Worm (Caenorhabditis elegans) whole organism, L2 larva: ENCODE results near the gene clec-149.

ENCODE experiments used
- C34F6.9 ChIP-seq: fragments of 150-350 bp; optimal IDR thresholded peaks from 2 replicates; lab custom pipeline; 2014; ENCODE audit warnings: missing biosample characterization, missing genetic modification characterization
- F13H6.1 ChIP-seq: sonication (generic microtip); optimal IDR thresholded peaks from 2 replicates; lab custom pipeline; 2016; ENCODE audit warnings: missing genetic modification characterization, missing compliant biosample characterization
- R02D3.7 ChIP-seq: fragments of 150-350 bp; optimal IDR thresholded peaks from 2 replicates; lab custom pipeline; 2014; ENCODE audit warnings: missing biosample characterization, missing genetic modification characterization
- ZK546.5 ChIP-seq: sonication (generic microtip); optimal IDR thresholded peaks from 2 replicates; lab custom pipeline; 2017; ENCODE audit warnings: missing biosample characterization, missing genetic modification characterization
- alr-1 ChIP-seq: fragments of 150-350 bp; optimal IDR thresholded peaks from 2 replicates; lab custom pipeline; 2014; ENCODE audit warnings: missing biosample characterization, missing genetic modification characterization
- ama-1 ChIP-seq: fragments of 150-350 bp; optimal IDR thresholded peaks from 2 replicates; lab custom pipeline; 2018; ENCODE audit warnings: inconsistent platforms
- blmp-1 ChIP-seq: sonication (generic microtip); optimal IDR thresholded peaks from 2 replicates; lab custom pipeline; 2017; ENCODE audit warnings: missing genetic modification characterization, mild to moderate bottlenecking, missing compliant biosample characterization, antibody characterized with exemption, moderate library complexity; ENCODE audit not compliant: insufficient read depth
- ceh-16 ChIP-seq: fragments of 150-350 bp; optimal IDR thresholded peaks from 2 replicates; lab custom pipeline; 2014; ENCODE audit warnings: missing biosample characterization, missing genetic modification characterization
- crh-2 ChIP-seq: sonication (generic microtip); optimal IDR thresholded peaks from 2 replicates; lab custom pipeline; 2017; ENCODE audit warnings: missing biosample characterization, missing genetic modification characterization
- egl-27 ChIP-seq: sonication (generic microtip); optimal IDR thresholded peaks from 3 replicates; lab custom pipeline; 2017; ENCODE audit warnings: missing biosample characterization, missing genetic modification reagents, missing genetic modification characterization
- elt-3 ChIP-seq: sonication (generic microtip); optimal IDR thresholded peaks from 2 replicates; lab custom pipeline; 2017; ENCODE audit warnings: missing biosample characterization, missing genetic modification characterization
- fos-1 ChIP-seq: fragments of 150-350 bp; optimal IDR thresholded peaks from 2 replicates; lab custom pipeline; 2014; ENCODE audit warnings: missing biosample characterization, missing genetic modification characterization
- gmeb-1 ChIP-seq: fragments of 150-350 bp; optimal IDR thresholded peaks from 2 replicates; lab custom pipeline; 2014; ENCODE audit warnings: missing biosample characterization, missing genetic modification characterization
- lin-11 ChIP-seq: fragments of 150-350 bp; sonication (generic microtip); optimal IDR thresholded peaks from 2 replicates; lab custom pipeline; 2014; ENCODE audit warnings: missing biosample characterization, missing genetic modification characterization, inconsistent platforms, mixed read lengths
- lin-13 ChIP-seq: fragments of 150-350 bp; optimal IDR thresholded peaks from 2 replicates; lab custom pipeline; 2014; ENCODE audit warnings: missing biosample characterization, missing genetic modification reagents, missing genetic modification characterization
- lin-39 ChIP-seq: fragments of 150-350 bp; optimal IDR thresholded peaks from 2 replicates; lab custom pipeline; 2014; ENCODE audit warnings: missing biosample characterization, missing genetic modification reagents, missing genetic modification characterization
- lsy-2 ChIP-seq, 2 experiments: fragments of 150-350 bp in 1 of 2; sonication (generic microtip) in 1 of 2; optimal IDR thresholded peaks; 2 replicates each; lab custom pipeline; 2014 to 2017; ENCODE audit warnings: missing biosample characterization in 2 of 2, missing genetic modification characterization in 2 of 2
- mab-5 ChIP-seq: fragments of 150-350 bp; optimal IDR thresholded peaks from 2 replicates; lab custom pipeline; 2014; ENCODE audit warnings: missing biosample characterization, missing genetic modification characterization
- mbf-1 ChIP-seq: sonication (generic microtip); optimal IDR thresholded peaks from 2 replicates; lab custom pipeline; 2017; ENCODE audit warnings: missing biosample characterization, missing genetic modification characterization
- mdl-1 ChIP-seq, 2 experiments: fragments of 150-350 bp in 1 of 2; sonication (generic microtip) in 1 of 2; optimal IDR thresholded peaks; 2 replicates each; lab custom pipeline; 2017; ENCODE audit warnings: missing biosample characterization in 2 of 2, missing genetic modification characterization in 2 of 2
- nhr-10 ChIP-seq: sonication (generic microtip); optimal IDR thresholded peaks from 2 replicates; lab custom pipeline; 2017; ENCODE audit warnings: missing biosample characterization, missing genetic modification characterization
- nhr-11 ChIP-seq: fragments of 150-350 bp; optimal IDR thresholded peaks from 2 replicates; lab custom pipeline; 2014; ENCODE audit warnings: missing biosample characterization, missing genetic modification characterization
- nhr-12 ChIP-seq: fragments of 150-350 bp; optimal IDR thresholded peaks from 2 replicates; lab custom pipeline; 2014; ENCODE audit warnings: missing biosample characterization, missing genetic modification characterization
- nhr-129 ChIP-seq: fragments of 150-350 bp; optimal IDR thresholded peaks from 2 replicates; lab custom pipeline; 2014; ENCODE audit warnings: missing biosample characterization, missing genetic modification characterization
- nhr-21 ChIP-seq: fragments of 150-350 bp; optimal IDR thresholded peaks from 2 replicates; lab custom pipeline; 2014; ENCODE audit warnings: missing biosample characterization, missing genetic modification characterization
- nhr-237 ChIP-seq: fragments of 150-350 bp; optimal IDR thresholded peaks from 2 replicates; lab custom pipeline; 2014; ENCODE audit warnings: missing biosample characterization, missing genetic modification characterization
- nhr-25 ChIP-seq: fragments of 150-350 bp; sonication (generic microtip); optimal IDR thresholded peaks from 3 replicates; lab custom pipeline; 2014; ENCODE audit warnings: missing biosample characterization, missing genetic modification characterization
- nhr-77 ChIP-seq: fragments of 150-350 bp; optimal IDR thresholded peaks from 2 replicates; lab custom pipeline; 2014; ENCODE audit warnings: missing biosample characterization, missing genetic modification characterization
- peb-1 ChIP-seq: fragments of 150-350 bp; optimal IDR thresholded peaks from 2 replicates; lab custom pipeline; 2014; ENCODE audit warnings: missing biosample characterization, missing genetic modification characterization
- sma-3 ChIP-seq: sonication (generic microtip); optimal IDR thresholded peaks from 2 replicates; lab custom pipeline; 2016; ENCODE audit warnings: missing genetic modification reagents, missing genetic modification characterization, missing compliant biosample characterization
- sma-9 ChIP-seq, 2 experiments: fragments of 150-350 bp in 1 of 2; sonication (generic microtip) in 1 of 2; optimal IDR thresholded peaks; 2 replicates each; lab custom pipeline; 2014 to 2016; ENCODE audit warnings: missing genetic modification characterization in 2 of 2, mild to moderate bottlenecking in 1 of 2, missing biosample characterization in 1 of 2, missing compliant biosample characterization in 1 of 2, missing genetic modification reagents in 1 of 2, moderate library complexity in 1 of 2
- snpc-4 ChIP-seq: fragments of 150-350 bp; optimal IDR thresholded peaks from 2 replicates; lab custom pipeline; 2014; ENCODE audit warnings: missing biosample characterization, missing genetic modification characterization
- unc-55 ChIP-seq: fragments of 150-350 bp; sonication (generic microtip); optimal IDR thresholded peaks from 3 replicates; lab custom pipeline; 2014; ENCODE audit warnings: missing biosample characterization, missing genetic modification reagents, missing genetic modification characterization
- unc-62 ChIP-seq: fragments of 150-350 bp; optimal IDR thresholded peaks from 2 replicates; lab custom pipeline; 2014; ENCODE audit warnings: missing biosample characterization, missing genetic modification reagents, missing genetic modification characterization
- zag-1 ChIP-seq: fragments of 150-350 bp; optimal IDR thresholded peaks from 2 replicates; lab custom pipeline; 2014; ENCODE audit warnings: missing biosample characterization, missing genetic modification characterization
- ztf-11 ChIP-seq: sonication (generic microtip); optimal IDR thresholded peaks from 2 replicates; lab custom pipeline; 2017; ENCODE audit warnings: missing biosample characterization, missing genetic modification characterization
- ztf-4 ChIP-seq: fragments of 150-350 bp; optimal IDR thresholded peaks from 2 replicates; lab custom pipeline; 2014; ENCODE audit warnings: missing biosample characterization, missing genetic modification characterization

clec-149 gene

ce11 chrIII:844577-844976 is 21.6 kb downstream of the clec-149 start:
- TF ChIP-seq lin-11 (tag; lab: Kevin White, UChicago): no peak
- TF ChIP-seq snpc-4 (tag; lab: Kevin White, UChicago): no peak
- no peak for TF ChIP-seq peb-1 (tag; lab: Kevin White, UChicago)
- no peak for TF ChIP-seq nhr-77
- TF ChIP-seq nhr-129 (tag; lab: Kevin White, UChicago): peak; percentile 48
- peak; percentile 5 for TF ChIP-seq unc-55 (GFP tag; lab: Kevin White, UChicago)
- TF ChIP-seq nhr-11: no peak
- no peak for TF ChIP-seq ztf-4 (tag; lab: Kevin White, UChicago)
- TF ChIP-seq unc-62 (GFP tag; lab: Kevin White, UChicago): no peak
- TF ChIP-seq ceh-16 (tag; lab: Kevin White, UChicago): no peak
- TF ChIP-seq fos-1 (tag; lab: Kevin White, UChicago): no peak
- TF ChIP-seq mdl-1 (tag; optimal IDR thresholded peaks at IDR 0.05; lab: Kevin White, UChicago): no peak
- TF ChIP-seq mbf-1 (tag; lab: Kevin White, UChicago): no peak
- TF ChIP-seq zag-1 (tag; lab: Kevin White, UChicago): no peak
- TF ChIP-seq C34F6.9 (tag; lab: Kevin White, UChicago): peak; percentile 2
- no peak for TF ChIP-seq egl-27
- TF ChIP-seq nhr-237 (tag; lab: Kevin White, UChicago): no peak
- no peak for TF ChIP-seq lsy-2 (tag; optimal IDR thresholded peaks at IDR 0.05; lab: Kevin White, UChicago)
- no peak for TF ChIP-seq lin-13
- no peak for TF ChIP-seq sma-3 (GFP tag; lab: Kevin White, UChicago)
- no peak for TF ChIP-seq nhr-25
- no peak for TF ChIP-seq nhr-12 (tag; lab: Kevin White, UChicago)
- TF ChIP-seq blmp-1 (tag; lab: Kevin White, UChicago): no peak
- no peak for TF ChIP-seq elt-3 (tag; lab: Kevin White, UChicago)

ce11 chrIII:845485-845884 is 22.5 kb downstream of the clec-149 start, which contains the start of gene K02F3.2:
TSS of gene K02F3.2 (plus strand) at chrIII:845841.
- peak; percentile 13 to 66 for TF ChIP-seq lsy-2 (tag; optimal IDR thresholded peaks at IDR 0.05; lab: Kevin White, UChicago)
- TF ChIP-seq blmp-1 (tag; lab: Kevin White, UChicago): peak; percentile 42
- peak; percentile 87 for TF ChIP-seq unc-55 (GFP tag; lab: Kevin White, UChicago)
- TF ChIP-seq gmeb-1 (tag; lab: Kevin White, UChicago): peak; percentile 93
- peak; percentile 2 for TF ChIP-seq F13H6.1 (tag; lab: Kevin White, UChicago)
- no peak for TF ChIP-seq zag-1 (tag; lab: Kevin White, UChicago)
- TF ChIP-seq nhr-10 (tag; lab: Kevin White, UChicago): no peak
- TF ChIP-seq sma-9 (GFP tag; optimal IDR thresholded peaks at IDR 0.05; lab: Kevin White, UChicago): peak; percentile 83
- no peak for TF ChIP-seq sma-9 (tag; optimal IDR thresholded peaks at IDR 0.05; lab: Kevin White, UChicago)
- peak; percentile 69 for TF ChIP-seq nhr-25
- no peak for TF ChIP-seq peb-1 (tag; lab: Kevin White, UChicago)
- peak in 1 of 2 experiments; percentile 51 for TF ChIP-seq mdl-1 (tag; optimal IDR thresholded peaks at IDR 0.05; lab: Kevin White, UChicago)
- peak; percentile 66 for TF ChIP-seq nhr-129 (tag; lab: Kevin White, UChicago)
- TF ChIP-seq sma-3 (GFP tag; lab: Kevin White, UChicago): peak; percentile 36
- peak; percentile 92 for TF ChIP-seq nhr-21 (tag; lab: Kevin White, UChicago)
- peak; percentile 50 for TF ChIP-seq C34F6.9 (tag; lab: Kevin White, UChicago)
- peak; percentile 47 for TF ChIP-seq fos-1 (tag; lab: Kevin White, UChicago)
- no peak for TF ChIP-seq ceh-16 (tag; lab: Kevin White, UChicago)
- no peak for TF ChIP-seq unc-62 (GFP tag; lab: Kevin White, UChicago)
- peak; percentile 73 for TF ChIP-seq crh-2 (tag; lab: Kevin White, UChicago)
- no peak for TF ChIP-seq lin-39 (tag; lab: Kevin White, UChicago)
- TF ChIP-seq ZK546.5 (tag; lab: Kevin White, UChicago): no peak

- TF ChIP-seq nhr-11 (no peak), fos-1 (tag; lab: Kevin White, UChicago) (no peak), F13H6.1 (tag; lab: Kevin White, UChicago) (no peak), ceh-16 (tag; lab: Kevin White, UChicago) (no peak), alr-1 (no peak), ztf-11 (tag; lab: Kevin White, UChicago) (no peak), nhr-237 (tag; lab: Kevin White, UChicago) (no peak), lsy-2 (tag; optimal IDR thresholded peaks at IDR 0.05; lab: Kevin White, UChicago) (no peak), ama-1 (lab: Kevin White, UChicago) (no peak), R02D3.7 (no peak), nhr-12 (tag; lab: Kevin White, UChicago) (no peak), nhr-21 (tag; lab: Kevin White, UChicago) (no peak), mab-5 (tag; lab: Kevin White, UChicago) (no peak)
Measured at ce11 chrIII:852296-852695, 29.3 kb downstream of the clec-149 start, which contains the start of gene moma-1. TSS of gene moma-1 (minus strand) at chrIII:852396.
